Worm (Caenorhabditis elegans) whole organism, L4/young adult: ENCODE results near the gene rars-2.

Source experiments
- W03F9.2 ChIP-seq: fragments of 150-350 bp; optimal IDR thresholded peaks from 2 replicates; lab custom pipeline; 2014; ENCODE audit warnings: missing biosample characterization, missing genetic modification characterization
- dao-5 ChIP-seq: sonication (generic microtip); optimal IDR thresholded peaks from 2 replicates; lab custom pipeline; 2016; ENCODE audit warnings: missing genotype, missing genetic modification characterization, moderate library complexity, missing compliant biosample characterization
- him-1 ChIP-seq: sonication (generic microtip); optimal IDR thresholded peaks from 2 replicates; lab custom pipeline; 2016; ENCODE audit warnings: missing genotype, missing genetic modification reagents, missing genetic modification characterization, missing compliant biosample characterization

ce11 chrII:6118163-6118562 is 7.2 kb upstream of the rars-2 start, which contains the start of gene C29H12.6:
- TF ChIP-seq him-1 (no peak), W03F9.2 (no peak), dao-5 (tag; lab: Kevin White, UChicago) (no peak)
